Worm (Caenorhabditis elegans): ENCODE measurements around the gene asp-13.

Gene asp-13

DNA sequence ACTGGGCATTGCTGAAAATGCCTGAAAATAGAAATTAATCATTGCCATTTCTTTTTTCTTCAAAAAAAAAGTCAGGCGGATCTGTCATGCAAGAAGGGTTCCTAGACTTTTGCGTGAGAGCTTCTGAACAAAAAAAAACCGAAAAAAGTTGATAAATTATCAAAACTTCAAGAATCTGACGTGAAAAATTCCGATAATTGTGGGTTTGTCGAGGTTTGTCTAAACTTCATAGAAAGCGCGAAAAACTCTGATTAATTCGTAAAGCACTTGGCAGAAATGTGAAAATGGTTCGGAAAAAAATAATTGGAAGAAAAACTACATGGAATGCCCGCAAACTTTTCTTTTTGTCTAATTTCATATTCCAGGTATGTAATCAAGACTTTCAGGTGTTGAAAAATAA lies 30.5 kb upstream of the asp-13 start, which contains the start of gene ZC190.5:
Gene ZC190.5, minus strand, starts transcription at position 101 of the 400 bp plus-strand sequence.
- no peak for TF ChIP-seq ama-1 (optimal IDR thresholded peaks at IDR 0.05)
- TF ChIP-seq hmbx-1 (tag; optimal IDR thresholded peaks at IDR 0.05) = no peak
- TF ChIP-seq B0310.2 (tag; optimal IDR thresholded peaks at IDR 0.05) = no peak
- TF ChIP-seq ets-7 (tag; optimal IDR thresholded peaks at IDR 0.05) = no peak
- no peak for TF ChIP-seq pes-1 (GFP tag; IDR thresholded peaks at IDR 0.05)
- TF ChIP-seq hnd-1 (tag; optimal IDR thresholded peaks at IDR 0.05) = no peak
- no peak for TF ChIP-seq ceh-13 (GFP tag; optimal IDR thresholded peaks at IDR 0.05)
- no peak for TF ChIP-seq tbx-37 (GFP tag; conservative IDR thresholded peaks at IDR 0.05)
- no peak for TF ChIP-seq scrt-1 (GFP tag; IDR thresholded peaks at IDR 0.05)
- TF ChIP-seq tbx-11 (GFP tag; IDR thresholded peaks at IDR 0.05) = no peak
- no peak for TF ChIP-seq sea-1 (GFP tag; conservative IDR thresholded peaks at IDR 0.05)
- no peak for TF ChIP-seq F13C5.2 (tag; optimal IDR thresholded peaks at IDR 0.05)
- TF ChIP-seq flt-1 (GFP tag; IDR thresholded peaks at IDR 0.05) = no peak
- TF ChIP-seq aly-1 (tag; optimal IDR thresholded peaks at IDR 0.05) = no peak
- TF ChIP-seq hmg-4 (GFP tag; optimal IDR thresholded peaks at IDR 0.05) = no peak
- TF ChIP-seq tra-4 (tag; optimal IDR thresholded peaks at IDR 0.05) = no peak
- TF ChIP-seq ceh-36 (tag; optimal IDR thresholded peaks at IDR 0.05) = no peak

- TF ChIP-seq ets-7 (tag; optimal IDR thresholded peaks at IDR 0.05) (no peak), hmbx-1 (tag; optimal IDR thresholded peaks at IDR 0.05) (no peak), tbx-11 (GFP tag; IDR thresholded peaks at IDR 0.05) (no peak), hmg-4 (GFP tag; optimal IDR thresholded peaks at IDR 0.05) (no peak), F13C5.2 (tag; optimal IDR thresholded peaks at IDR 0.05) (no peak), B0310.2 (tag; optimal IDR thresholded peaks at IDR 0.05) (no peak), sea-1 (GFP tag; conservative IDR thresholded peaks at IDR 0.05) (no peak), flt-1 (GFP tag; IDR thresholded peaks at IDR 0.05) (no peak), scrt-1 (GFP tag; IDR thresholded peaks at IDR 0.05) (no peak), ama-1 (optimal IDR thresholded peaks at IDR 0.05) (no peak), ceh-13 (GFP tag; optimal IDR thresholded peaks at IDR 0.05) (no peak), hnd-1 (tag; optimal IDR thresholded peaks at IDR 0.05) (no peak), tbx-37 (GFP tag; conservative IDR thresholded peaks at IDR 0.05) (no peak), aly-1 (tag; optimal IDR thresholded peaks at IDR 0.05) (no peak), tra-4 (tag; optimal IDR thresholded peaks at IDR 0.05) (no peak), ceh-36 (tag; optimal IDR thresholded peaks at IDR 0.05) (no peak)
Measured at ce11 chrV:8671568-8672123, 28.7 kb upstream of the asp-13 start.

DNA sequence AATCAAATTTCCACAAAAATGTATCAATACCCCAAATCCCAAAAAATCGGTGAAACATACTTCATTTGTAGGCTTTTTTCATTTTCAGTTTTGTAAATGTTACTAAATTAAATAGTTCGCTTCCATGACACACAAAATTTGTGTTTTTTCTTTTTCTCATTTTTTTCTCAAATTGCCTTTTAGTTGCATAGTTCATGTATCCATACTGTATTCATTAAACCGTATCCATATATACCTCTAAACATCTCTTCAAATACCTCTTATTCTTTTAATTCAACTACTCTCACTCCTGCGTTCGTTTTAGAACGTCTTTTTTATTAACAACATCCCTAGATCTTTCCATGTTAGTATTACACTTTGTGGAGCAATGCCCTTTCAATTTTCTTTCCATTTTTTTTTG lies 27.8 kb upstream of the asp-13 start:
- TF ChIP-seq ets-7 (tag; optimal IDR thresholded peaks at IDR 0.05) (no peak), ceh-13 (GFP tag; optimal IDR thresholded peaks at IDR 0.05) (no peak), tra-4 (tag; optimal IDR thresholded peaks at IDR 0.05) (no peak), B0310.2 (tag; optimal IDR thresholded peaks at IDR 0.05) (no peak), aly-1 (tag; optimal IDR thresholded peaks at IDR 0.05) (no peak), flt-1 (GFP tag; IDR thresholded peaks at IDR 0.05) (no peak), hmg-4 (GFP tag; optimal IDR thresholded peaks at IDR 0.05) (no peak), F13C5.2 (tag; optimal IDR thresholded peaks at IDR 0.05) (no peak), sea-1 (GFP tag; conservative IDR thresholded peaks at IDR 0.05) (no peak), hmbx-1 (tag; optimal IDR thresholded peaks at IDR 0.05) (no peak), scrt-1 (GFP tag; IDR thresholded peaks at IDR 0.05) (no peak), hnd-1 (tag; optimal IDR thresholded peaks at IDR 0.05) (no peak), ceh-36 (tag; optimal IDR thresholded peaks at IDR 0.05) (no peak), ama-1 (optimal IDR thresholded peaks at IDR 0.05) (no peak), pes-1 (GFP tag; IDR thresholded peaks at IDR 0.05) (no peak), tbx-11 (GFP tag; IDR thresholded peaks at IDR 0.05) (no peak)

DNA sequence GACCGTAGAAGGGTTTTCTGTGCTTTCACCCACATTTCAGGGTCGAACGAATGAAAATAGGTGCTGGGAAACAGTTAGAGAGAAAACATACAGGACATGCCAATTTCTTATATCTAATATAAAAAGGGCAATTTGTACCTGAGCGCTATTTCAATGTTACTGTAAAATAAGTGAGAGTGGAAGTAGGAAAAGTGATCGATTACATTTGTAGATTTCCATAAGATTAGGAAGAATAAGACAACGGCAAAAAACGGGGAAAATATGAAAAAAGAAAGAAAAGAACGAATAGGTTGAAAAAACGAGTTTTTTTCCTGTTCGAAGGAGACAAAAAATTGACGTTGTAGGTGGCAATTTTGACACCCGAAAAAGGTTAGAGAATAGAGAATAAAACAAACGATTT lies 25.2 kb upstream of the asp-13 start:
- TF ChIP-seq hmbx-1 (tag; optimal IDR thresholded peaks at IDR 0.05) = no peak
- no peak for TF ChIP-seq ceh-13 (GFP tag; optimal IDR thresholded peaks at IDR 0.05)
- no peak for TF ChIP-seq ets-7 (tag; optimal IDR thresholded peaks at IDR 0.05)
- TF ChIP-seq tbx-37 (GFP tag; conservative IDR thresholded peaks at IDR 0.05) = no peak
- no peak for TF ChIP-seq aly-1 (tag; optimal IDR thresholded peaks at IDR 0.05)
- TF ChIP-seq hmg-4 (GFP tag; optimal IDR thresholded peaks at IDR 0.05) = no peak
- TF ChIP-seq ceh-36 (tag; optimal IDR thresholded peaks at IDR 0.05) = no peak
- no peak for TF ChIP-seq sea-1 (GFP tag; conservative IDR thresholded peaks at IDR 0.05)
- no peak for TF ChIP-seq hnd-1 (tag; optimal IDR thresholded peaks at IDR 0.05)
- TF ChIP-seq flt-1 (GFP tag; IDR thresholded peaks at IDR 0.05) = no peak
- TF ChIP-seq scrt-1 (GFP tag; IDR thresholded peaks at IDR 0.05) = no peak
- no peak for TF ChIP-seq F13C5.2 (tag; optimal IDR thresholded peaks at IDR 0.05)

DNA sequence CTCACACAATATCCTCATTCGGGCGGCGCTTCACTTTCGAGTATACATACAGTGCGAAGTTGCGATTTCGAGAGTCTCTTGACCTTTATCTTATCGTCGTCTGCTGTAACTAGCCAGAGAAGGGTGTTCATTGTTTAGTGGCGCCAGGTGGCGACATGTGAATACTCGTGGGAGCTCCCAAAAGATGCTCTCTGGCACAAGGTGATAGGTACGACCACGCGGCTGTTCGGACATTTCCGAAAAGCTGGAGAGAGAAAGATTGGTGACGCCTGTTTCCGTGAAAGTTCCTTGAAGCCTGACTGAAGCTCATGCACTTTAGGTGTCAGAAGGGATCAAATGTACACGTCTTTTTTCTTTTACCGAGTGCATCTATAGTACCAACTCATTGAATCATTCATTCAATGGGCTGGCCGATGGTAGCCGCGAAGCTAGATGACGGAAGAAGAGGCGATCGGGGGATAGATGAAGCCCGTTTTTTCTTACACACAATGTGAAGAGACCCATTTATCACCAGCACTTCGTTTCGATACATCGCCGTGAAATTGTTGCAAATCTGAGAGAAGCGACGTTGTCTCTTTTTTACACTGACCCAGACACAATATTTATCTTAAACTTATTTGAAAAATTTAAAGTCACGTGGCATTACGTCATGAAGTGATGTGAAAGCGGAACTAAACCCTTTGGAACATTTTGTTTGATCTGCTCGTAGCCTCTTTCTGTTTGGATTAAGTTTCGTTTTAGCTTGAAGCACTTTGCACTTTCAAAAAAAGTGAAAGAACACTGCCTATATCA lies 24.4 kb upstream of the asp-13 start:
- TF ChIP-seq sea-1 (GFP tag; conservative IDR thresholded peaks at IDR 0.05) (no peak), hmg-4 (GFP tag; optimal IDR thresholded peaks at IDR 0.05) (no peak), scrt-1 (GFP tag; IDR thresholded peaks at IDR 0.05) (no peak), hnd-1 (tag; optimal IDR thresholded peaks at IDR 0.05) (no peak), flt-1 (GFP tag; IDR thresholded peaks at IDR 0.05) (no peak), tra-4 (tag; optimal IDR thresholded peaks at IDR 0.05) (no peak)

- TF ChIP-seq ama-1 (optimal IDR thresholded peaks at IDR 0.05) (no peak), F13C5.2 (tag; optimal IDR thresholded peaks at IDR 0.05) (no peak), ets-7 (tag; optimal IDR thresholded peaks at IDR 0.05) (no peak), sea-1 (GFP tag; conservative IDR thresholded peaks at IDR 0.05) (no peak), hmbx-1 (tag; optimal IDR thresholded peaks at IDR 0.05) (no peak)
Measured at ce11 chrV:8665765-8666164, 22.8 kb upstream of the asp-13 start, which contains the start of gene ZC190.4. Gene ZC190.4 (plus strand): TSS chrV:8666065.

- TF ChIP-seq scrt-1 (GFP tag; IDR thresholded peaks at IDR 0.05) = no peak
Measured at ce11 chrV:8663023-8663422, 20.0 kb upstream of the asp-13 start.
